Fruit fly (Drosophila melanogaster): Measurements from ENCODE around the gene mab-21.

mab-21 gene

dm6 chrX:6000747-6001426, 12.1 kb downstream of the mab-21 start, which contains the start of gene CG4766 (continued):
- peak; percentile 81 for TF ChIP-seq Mes4 (GFP tag; optimal IDR thresholded peaks at IDR 0.05)
- peak; percentile 86 for TF ChIP-seq Hsf (GFP tag; optimal IDR thresholded peaks at IDR 0.05)
- peak; percentile 74 for TF ChIP-seq ems (GFP tag; optimal IDR thresholded peaks at IDR 0.05)
- TF ChIP-seq ATbp (GFP tag; optimal IDR thresholded peaks at IDR 0.05) = peak; percentile 82
- peak; percentile 70 for TF ChIP-seq CG3281 (GFP tag; optimal IDR thresholded peaks at IDR 0.05)
- TF ChIP-seq CG2129 (GFP tag; IDR thresholded peaks at IDR 0.05; ENCODE audit: partially characterized antibody) = no peak
- no peak; the same call in 2 of the 3 replicates for TF ChIP-seq CG11456 (GFP tag; IDR thresholded peaks at IDR 0.05)
- TF ChIP-seq amos (GFP tag; IDR thresholded peaks at IDR 0.05; ENCODE audit: partially characterized antibody) = no peak
- peak; percentile 84 for TF ChIP-seq Blimp-1 (GFP tag; optimal IDR thresholded peaks at IDR 0.05)
- peak; percentile 70 for TF ChIP-seq Asciz (GFP tag; optimal IDR thresholded peaks at IDR 0.05)
- peak; percentile 98 for TF ChIP-seq Nf-YB (GFP tag; optimal IDR thresholded peaks at IDR 0.05)
- TF ChIP-seq aop (GFP tag; IDR thresholded peaks at IDR 0.05) = no peak
- TF ChIP-seq sima (GFP tag; optimal IDR thresholded peaks at IDR 0.05) = peak; percentile 17
- no peak for TF ChIP-seq rib (GFP tag; IDR thresholded peaks at IDR 0.05)
- TF ChIP-seq Eip74EF (GFP tag; optimal IDR thresholded peaks at IDR 0.05) = peak in 1 of 2 experiments; percentile 73
- peak; percentile 58 for TF ChIP-seq fd64A (GFP tag; optimal IDR thresholded peaks at IDR 0.05)
- TF ChIP-seq CG9727 (GFP tag; optimal IDR thresholded peaks at IDR 0.05) = peak; percentile 92
- peak; percentile 33 for TF ChIP-seq CG1647 (GFP tag; optimal IDR thresholded peaks at IDR 0.05)
- TF ChIP-seq ERR (GFP tag; optimal IDR thresholded peaks at IDR 0.05) = peak; percentile 63
- TF ChIP-seq Atf6 (GFP tag; IDR thresholded peaks at IDR 0.05) = peak; percentile 69; the same call in 1 of the 2 replicates
- peak; percentile 84 for TF ChIP-seq CG1529 (GFP tag; optimal IDR thresholded peaks at IDR 0.05)
- TF ChIP-seq sens-2 (GFP tag; IDR thresholded peaks at IDR 0.05) = peak; percentile 57; the same call in 1 of the 2 replicates
- peak; percentile 27; the same call in 1 of the 2 replicates for TF ChIP-seq MBD-R2 (GFP tag; IDR thresholded peaks at IDR 0.05)
- TF ChIP-seq CG7928 (GFP tag; optimal IDR thresholded peaks at IDR 0.05) = no peak
- no peak for TF ChIP-seq hb (GFP tag; IDR thresholded peaks at IDR 0.05; ENCODE audit: partially characterized antibody)
- peak; percentile 93 for TF ChIP-seq gem (tag; optimal IDR thresholded peaks at IDR 0.05)
- peak; percentile 65 for TF ChIP-seq jing (GFP tag; optimal IDR thresholded peaks at IDR 0.05)
- peak; percentile 76 for TF ChIP-seq CG9609 (GFP tag; optimal IDR thresholded peaks at IDR 0.05)

DNA sequence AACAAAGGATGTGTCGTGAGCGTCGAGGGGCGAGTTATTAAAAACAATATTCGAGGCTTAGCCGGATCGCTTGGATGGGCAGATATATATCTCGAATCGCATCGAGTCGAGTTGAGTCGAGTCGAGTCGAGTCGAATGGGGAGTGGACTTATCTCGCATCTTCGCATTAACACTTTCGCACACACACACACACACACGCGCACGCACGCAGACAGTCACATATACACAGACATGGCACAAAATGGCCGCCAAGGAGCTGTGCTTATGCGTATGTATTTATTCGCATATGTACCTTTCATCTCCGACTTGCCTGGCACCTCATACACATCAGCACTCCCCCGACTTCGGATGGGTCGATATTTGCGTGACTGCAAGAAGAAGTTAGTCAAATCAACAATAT, 15.1 kb downstream of the mab-21 start:
- TF ChIP-seq CG12744 (GFP tag; optimal IDR thresholded peaks at IDR 0.05) (no peak), Dp (GFP tag; optimal IDR thresholded peaks at IDR 0.05) (no peak), Ada2b (GFP tag; IDR thresholded peaks at IDR 0.05) (no peak), CG12219 (GFP tag; optimal IDR thresholded peaks at IDR 0.05) (no peak), CG6765 (GFP tag; optimal IDR thresholded peaks at IDR 0.05) (no peak), cg (GFP tag; optimal IDR thresholded peaks at IDR 0.05) (peak; percentile 35), slp2 (GFP tag; optimal IDR thresholded peaks at IDR 0.05) (no peak), tgo (GFP tag; IDR thresholded peaks at IDR 0.05) (no peak), cas (GFP tag; IDR thresholded peaks at IDR 0.05) (no peak), CG8924 (tag; optimal IDR thresholded peaks at IDR 0.05) (no peak), Awh (GFP tag; IDR thresholded peaks at IDR 0.05) (no peak), CG17186 (GFP tag; optimal IDR thresholded peaks at IDR 0.05) (no peak), jigr1 (GFP tag; IDR thresholded peaks at IDR 0.05) (no peak), sob (GFP tag; IDR thresholded peaks at IDR 0.05) (no peak), CG11247 (GFP tag; IDR thresholded peaks at IDR 0.05) (no peak), Nf-YC (tag; optimal IDR thresholded peaks at IDR 0.05) (peak; percentile 10), nom (GFP tag; optimal IDR thresholded peaks at IDR 0.05) (no peak), Med (GFP tag) (peak; percentile 15), sima (GFP tag; optimal IDR thresholded peaks at IDR 0.05) (no peak), Max (GFP tag; optimal IDR thresholded peaks at IDR 0.05) (no peak), fd3F (GFP tag; optimal IDR thresholded peaks at IDR 0.05) (no peak), Eip74EF (GFP tag; optimal IDR thresholded peaks at IDR 0.05) (no peak), Rfx (GFP tag; IDR thresholded peaks at IDR 0.05) (no peak), Lim3 (GFP tag; IDR thresholded peaks at IDR 0.05) (no peak)
